Worm (Caenorhabditis elegans) whole organism, young adult: Measurements from ENCODE around the gene C16C10.1.

Experiments used
- B0019.2 ChIP-seq: fragments of 200-800 bp; sonication (Bioruptor generic); conservative IDR thresholded peaks from 2 replicates; pipeline ENCODE4 v1.3.6; 2022; ENCODE audit warnings: missing genetic modification reagents, missing genetic modification characterization, missing compliant biosample characterization
- B0261.1 ChIP-seq: sonication (generic microtip); optimal IDR thresholded peaks from 2 replicates; lab custom pipeline; 2016; ENCODE audit warnings: mild to moderate bottlenecking, missing genetic modification characterization, moderate library complexity, missing compliant biosample characterization
- C17E4.6 ChIP-seq: fragments of 200-800 bp; sonication (Bioruptor generic); IDR thresholded peaks from 2 replicates; pipeline ENCODE4 v1.3.6; 2022; ENCODE audit warnings: missing genetic modification reagents, missing genetic modification characterization, missing compliant biosample characterization
- D2030.7 ChIP-seq: fragments of 200-800 bp; sonication (Bioruptor generic); IDR thresholded peaks from 2 replicates; pipeline ENCODE4 v1.3.6; 2022; ENCODE audit warnings: missing genetic modification reagents, missing genetic modification characterization, missing compliant biosample characterization
- F10E7.11 ChIP-seq: sonication (generic microtip); optimal IDR thresholded peaks from 2 replicates; lab custom pipeline; 2017; ENCODE audit warnings: mild to moderate bottlenecking, missing genetic modification characterization, moderate library complexity, missing compliant biosample characterization
- F23B12.7 ChIP-seq: sonication (generic microtip); optimal IDR thresholded peaks from 2 replicates; lab custom pipeline; 2017; ENCODE audit warnings: missing genetic modification characterization, mild to moderate bottlenecking, missing compliant biosample characterization, antibody characterized with exemption, moderate library complexity; ENCODE audit not compliant: insufficient read depth
- F52B5.7 ChIP-seq: sonication (generic microtip); optimal IDR thresholded peaks from 2 replicates; lab custom pipeline; 2016; ENCODE audit warnings: mild to moderate bottlenecking, missing genetic modification characterization, missing compliant biosample characterization
- F57A8.1 ChIP-seq: fragments of 200-800 bp; sonication (Bioruptor generic); optimal IDR thresholded peaks from 2 replicates; lab custom pipeline; 2018; ENCODE audit warnings: mild to moderate bottlenecking, missing genetic modification characterization, moderate library complexity, missing compliant biosample characterization
- T26A5.8 ChIP-seq: sonication (generic microtip); optimal IDR thresholded peaks from 2 replicates; lab custom pipeline; 2016; ENCODE audit warnings: missing genetic modification characterization, missing compliant biosample characterization
- Y56A3A.18 ChIP-seq: fragments of 200-800 bp; sonication (Bioruptor generic); IDR thresholded peaks from 2 replicates; pipeline ENCODE4 v1.3.6; 2022; ENCODE audit warnings: missing genetic modification reagents, missing genetic modification characterization, missing compliant biosample characterization
- Y95B8A.8 ChIP-seq: fragments of 200-800 bp; sonication (Bioruptor generic); IDR thresholded peaks from 2 replicates; pipeline ENCODE4 v1.3.6; 2022; ENCODE audit warnings: missing genetic modification reagents, missing genetic modification characterization, missing compliant biosample characterization
- aptf-2 ChIP-seq: fragments of 200-800 bp; sonication (Bioruptor generic); conservative IDR thresholded peaks from 2 replicates; pipeline ENCODE4 v1.3.6; 2022; ENCODE audit warnings: missing genetic modification reagents, missing genetic modification characterization, missing compliant biosample characterization
- attf-6 ChIP-seq: fragments of 200-800 bp; sonication (Bioruptor generic); IDR thresholded peaks from 2 replicates; pipeline ENCODE4 v1.3.6; 2022; ENCODE audit warnings: missing genetic modification reagents, missing genetic modification characterization, missing compliant biosample characterization
- cebp-1 ChIP-seq, 2 experiments: fragments of 200-800 bp in 1 of 2; sonication (Bioruptor generic) in 1 of 2; sonication (generic microtip) in 1 of 2; IDR thresholded peaks in 1 of 2; optimal IDR thresholded peaks in 1 of 2; 2 replicates each; pipeline versions ENCODE4 v1.3.6 to Lab custom; 2017 to 2022; ENCODE audit warnings: missing compliant biosample characterization in 2 of 2, missing genetic modification characterization in 2 of 2, mild to moderate bottlenecking in 1 of 2, missing genetic modification reagents in 1 of 2, moderate library complexity in 1 of 2
- cebp-2 ChIP-seq: fragments of 200-800 bp; sonication (Bioruptor generic); IDR thresholded peaks from 2 replicates; pipeline ENCODE4 v1.3.6; 2022; ENCODE audit warnings: missing genetic modification characterization, missing compliant biosample characterization
- ceh-100 ChIP-seq: fragments of 200-800 bp; sonication (Bioruptor generic); IDR thresholded peaks from 2 replicates; pipeline ENCODE4 v1.3.6; 2022; ENCODE audit warnings: missing genetic modification reagents, missing genetic modification characterization, missing compliant biosample characterization
- ceh-27 ChIP-seq: fragments of 200-800 bp; sonication (Bioruptor generic); optimal IDR thresholded peaks from 2 replicates; lab custom pipeline; 2018; ENCODE audit warnings: mild to moderate bottlenecking, missing genetic modification characterization, moderate library complexity, missing compliant biosample characterization
- ceh-79 ChIP-seq: sonication (generic microtip); optimal IDR thresholded peaks from 2 replicates; lab custom pipeline; 2017; ENCODE audit warnings: mild to moderate bottlenecking, missing genetic modification characterization, missing compliant biosample characterization
- ceh-91 ChIP-seq: fragments of 200-800 bp; sonication (Bioruptor generic); IDR thresholded peaks from 2 replicates; pipeline ENCODE4 v1.3.6; 2022; ENCODE audit warnings: missing genetic modification reagents, missing genetic modification characterization, missing compliant biosample characterization
- chd-7 ChIP-seq: sonication (generic microtip); optimal IDR thresholded peaks from 2 replicates; lab custom pipeline; 2016; ENCODE audit warnings: mild to moderate bottlenecking, missing genetic modification characterization, moderate library complexity, missing compliant biosample characterization
- gei-17 ChIP-seq: fragments of 200-800 bp; sonication (Bioruptor generic); optimal IDR thresholded peaks from 2 replicates; lab custom pipeline; 2018; ENCODE audit warnings: mild to moderate bottlenecking, missing genetic modification characterization, missing compliant biosample characterization
- hlh-12 ChIP-seq: sonication (generic microtip); optimal IDR thresholded peaks from 2 replicates; lab custom pipeline; 2016; ENCODE audit warnings: missing genetic modification characterization, missing compliant biosample characterization
- hsf-1 ChIP-seq: fragments of 200-800 bp; sonication (Bioruptor generic); IDR thresholded peaks from 2 replicates; pipeline ENCODE4 v1.3.6; 2022; ENCODE audit warnings: missing genetic modification reagents, missing genetic modification characterization, missing compliant biosample characterization
- lag-1 ChIP-seq: fragments of 200-800 bp; sonication (Bioruptor generic); IDR thresholded peaks from 2 replicates; pipeline ENCODE4 v1.3.6; 2022; ENCODE audit warnings: missing genetic modification reagents, missing genetic modification characterization, missing compliant biosample characterization
- lin-26 ChIP-seq: fragments of 200-800 bp; sonication (Bioruptor generic); IDR thresholded peaks from 2 replicates; pipeline ENCODE4 v1.3.6; 2022; ENCODE audit warnings: missing genetic modification reagents, missing genetic modification characterization, missing compliant biosample characterization
- lir-1 ChIP-seq: fragments of 200-800 bp; sonication (Bioruptor generic); conservative IDR thresholded peaks from 2 replicates; pipeline ENCODE4 v1.3.6; 2022; ENCODE audit warnings: missing genetic modification reagents, missing genetic modification characterization, missing compliant biosample characterization
- lsy-27 ChIP-seq: sonication (generic microtip); optimal IDR thresholded peaks from 2 replicates; lab custom pipeline; 2017; ENCODE audit warnings: missing genetic modification characterization, mild to moderate bottlenecking, missing compliant biosample characterization, antibody characterized with exemption, missing genotype, borderline replicate concordance; ENCODE audit not compliant: insufficient read depth
- madf-3 ChIP-seq: fragments of 200-800 bp; sonication (Bioruptor generic); IDR thresholded peaks from 2 replicates; pipeline ENCODE4 v1.3.6; 2022; ENCODE audit warnings: missing genetic modification reagents, missing genetic modification characterization, missing compliant biosample characterization
- madf-6 ChIP-seq: fragments of 200-800 bp; sonication (Bioruptor generic); IDR thresholded peaks from 2 replicates; pipeline ENCODE4 v1.3.6; 2022; ENCODE audit warnings: missing genetic modification reagents, missing genetic modification characterization, missing compliant biosample characterization
- madf-8 ChIP-seq: fragments of 200-800 bp; sonication (Bioruptor generic); conservative IDR thresholded peaks from 2 replicates; pipeline ENCODE4 v1.3.6; 2022; ENCODE audit warnings: missing genetic modification reagents, missing genetic modification characterization, missing compliant biosample characterization
- mcd-1 ChIP-seq: fragments of 200-800 bp; sonication (Bioruptor generic); IDR thresholded peaks from 2 replicates; pipeline ENCODE4 v1.3.6; 2022; ENCODE audit warnings: missing genetic modification reagents, missing genetic modification characterization, missing compliant biosample characterization
- mes-4 ChIP-seq: sonication (generic microtip); optimal IDR thresholded peaks from 2 replicates; lab custom pipeline; 2016; ENCODE audit warnings: missing genotype, missing genetic modification characterization, missing compliant biosample characterization
- nhr-27 ChIP-seq: fragments of 200-800 bp; sonication (Bioruptor generic); optimal IDR thresholded peaks from 2 replicates; lab custom pipeline; 2018; ENCODE audit warnings: mild to moderate bottlenecking, missing genetic modification characterization, moderate library complexity, missing compliant biosample characterization
- nhr-80 ChIP-seq: sonication (generic microtip); optimal IDR thresholded peaks from 2 replicates; lab custom pipeline; 2016; ENCODE audit warnings: missing genetic modification characterization, missing compliant biosample characterization
- sea-2 ChIP-seq: fragments of 200-800 bp; sonication (Bioruptor generic); IDR thresholded peaks from 2 replicates; pipeline ENCODE4 v1.3.6; 2022; ENCODE audit warnings: missing genetic modification characterization, missing compliant biosample characterization
- snpc-1.3 ChIP-seq: sonication (generic microtip); optimal IDR thresholded peaks from 2 replicates; lab custom pipeline; 2017; ENCODE audit warnings: missing genetic modification characterization, mild to moderate bottlenecking, missing compliant biosample characterization, antibody characterized with exemption, moderate library complexity, missing genotype, missing genetic modification reagents; ENCODE audit not compliant: insufficient read depth
- snpc-4 ChIP-seq, 5 experiments: fragments of 150-350 bp in 1 of 5; sonication (generic microtip) in 4 of 5; optimal IDR thresholded peaks; 2 replicates each; lab custom pipeline; 2014 to 2018; ENCODE audit warnings: missing genetic modification characterization in 5 of 5, missing biosample characterization in 3 of 5, antibody characterized with exemption in 2 of 5, mild to moderate bottlenecking in 2 of 5, missing compliant biosample characterization in 2 of 5, missing genotype in 2 of 5, moderate library complexity in 2 of 5, missing genetic modification reagents in 1 of 5
- sptf-2 ChIP-seq: fragments of 200-800 bp; sonication (Bioruptor generic); optimal IDR thresholded peaks from 2 replicates; lab custom pipeline; 2018; ENCODE audit warnings: mild to moderate bottlenecking, missing genetic modification characterization, missing compliant biosample characterization
- tbx-9 ChIP-seq: sonication (generic microtip); optimal IDR thresholded peaks from 2 replicates; lab custom pipeline; 2016; ENCODE audit warnings: borderline replicate concordance, missing genetic modification characterization, inconsistent platforms, missing compliant biosample characterization
- zim-3 ChIP-seq: sonication (generic microtip); optimal IDR thresholded peaks from 2 replicates; lab custom pipeline; 2017; ENCODE audit warnings: mild to moderate bottlenecking, missing genetic modification characterization, moderate library complexity, missing compliant biosample characterization
- ztf-22 ChIP-seq: fragments of 200-800 bp; sonication (Bioruptor generic); optimal IDR thresholded peaks from 2 replicates; lab custom pipeline; 2018; ENCODE audit warnings: mild to moderate bottlenecking, missing genetic modification characterization, moderate library complexity, missing compliant biosample characterization

Gene C16C10.1

DNA sequence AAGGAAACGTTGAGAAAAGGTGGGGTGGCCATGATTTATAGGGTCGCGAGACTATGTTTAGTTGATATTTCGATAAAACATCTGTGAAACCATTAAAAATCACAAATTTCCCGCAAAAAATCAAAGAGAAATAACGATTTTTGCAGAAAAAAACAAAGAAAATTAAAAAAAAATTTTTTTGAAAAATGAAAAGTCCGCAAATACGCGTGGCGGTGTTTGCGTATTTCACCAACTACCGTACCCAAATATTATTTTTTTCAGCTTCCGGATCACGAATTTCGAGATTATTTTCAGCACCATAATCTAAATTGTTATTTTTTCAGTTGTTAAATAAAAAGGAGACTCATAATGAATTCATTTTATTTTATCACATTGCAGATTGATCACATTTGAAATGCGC lies 48.9 kb upstream of the C16C10.1 start (continued):
- TF ChIP-seq D2030.7 (GFP tag; lab: Robert Waterston, UW) (peak; percentile 27; the same call in 1 of the 2 replicates), F23B12.7 (tag; lab: Kevin White, UChicago) (no peak), ceh-91 (GFP tag; lab: Robert Waterston, UW) (peak; percentile 49; the same call in 1 of the 2 replicates), madf-6 (GFP tag; lab: Robert Waterston, UW) (peak; percentile 61), chd-7 (no peak), hsf-1 (GFP tag; lab: Robert Waterston, UW) (no peak), cebp-2 (GFP tag; lab: Robert Waterston, UW) (no peak), sea-2 (no peak), madf-8 (GFP tag; lab: Robert Waterston, UW) (0 out of 2 replicates have a peak, but pooled peaks have one; percentile 22), F10E7.11 (no peak), Y95B8A.8 (no peak), lir-1 (no peak)

- TF ChIP-seq snpc-4 (GFP tag; optimal IDR thresholded peaks at IDR 0.05; lab: Kevin White, UChicago) (no peak), snpc-4 (tag; optimal IDR thresholded peaks at IDR 0.05; lab: Kevin White, UChicago) (no peak), lin-26 (GFP tag; lab: Robert Waterston, UW) (no peak), Y56A3A.18 (GFP tag; lab: Robert Waterston, UW) (no peak), nhr-27 (no peak), madf-3 (GFP tag; lab: Robert Waterston, UW) (no peak), sptf-2 (GFP tag; lab: Kevin White, UChicago) (no peak), F57A8.1 (GFP tag; lab: Kevin White, UChicago) (no peak), nhr-80 (no peak), aptf-2 (no peak), mes-4 (tag; lab: Kevin White, UChicago) (no peak), T26A5.8 (tag; lab: Kevin White, UChicago) (no peak), hlh-12 (tag; lab: Kevin White, UChicago) (no peak), tbx-9 (tag; lab: Kevin White, UChicago) (no peak), lag-1 (GFP tag; lab: Robert Waterston, UW) (no peak), mcd-1 (GFP tag; lab: Robert Waterston, UW) (no peak), ceh-79 (tag; lab: Kevin White, UChicago) (no peak)
These were observed 47.6 kb upstream of the C16C10.1 start, which contains the start of gene F43C1.5 for ce11 chrIII:4228841-4229240. Gene F43C1.5 (plus strand): TSS chrIII:4229141.

ce11 chrIII:4228008-4228407 lies 46.8 kb upstream of the C16C10.1 start, which contains the start of gene mpk-1:
Gene mpk-1 (minus strand): TSS chrIII:4228108.
- no peak for TF ChIP-seq B0019.2 (GFP tag; lab: Robert Waterston, UW)
- TF ChIP-seq sea-2, result no peak
- no peak for TF ChIP-seq zim-3 (tag; lab: Kevin White, UChicago)
- TF ChIP-seq attf-6 (GFP tag; lab: Robert Waterston, UW), result no peak
- no peak for TF ChIP-seq F52B5.7 (tag; lab: Kevin White, UChicago)
- TF ChIP-seq lsy-27 (tag; lab: Kevin White, UChicago), result no peak
- no peak for TF ChIP-seq ceh-100 (GFP tag; lab: Robert Waterston, UW)
- TF ChIP-seq aptf-2, result no peak
- TF ChIP-seq cebp-1 (GFP tag; IDR thresholded peaks at IDR 0.05; lab: Robert Waterston, UW), result no peak
- no peak for TF ChIP-seq cebp-1 (tag; optimal IDR thresholded peaks at IDR 0.05; lab: Kevin White, UChicago)
- no peak for TF ChIP-seq ceh-27
- TF ChIP-seq ztf-22 (GFP tag; lab: Kevin White, UChicago), result no peak
- TF ChIP-seq snpc-1.3 (tag; lab: Kevin White, UChicago), result no peak
- no peak for TF ChIP-seq C17E4.6
- no peak for TF ChIP-seq B0261.1
- no peak for TF ChIP-seq gei-17
